Fruit fly (Drosophila melanogaster): Measurements from ENCODE around the gene CG13308.

CG13308 gene

dm6 chr3L:8767876-8768275 is 40.5 kb upstream of the CG13308 start (continued):
- peak; percentile 55; the same call in 1 of the 2 replicates for TF ChIP-seq Atf6 (GFP tag; IDR thresholded peaks at IDR 0.05)
- TF ChIP-seq CG34376 (GFP tag; optimal IDR thresholded peaks at IDR 0.05): peak; percentile 8
- TF ChIP-seq tio (GFP tag; optimal IDR thresholded peaks at IDR 0.05): peak; percentile 37
- peak; percentile 31 for TF ChIP-seq emc (GFP tag; optimal IDR thresholded peaks at IDR 0.05)
- peak; percentile 70 for TF ChIP-seq Hmr (GFP tag; optimal IDR thresholded peaks at IDR 0.05)
- peak; percentile 18 for TF ChIP-seq CG18262 (tag; optimal IDR thresholded peaks at IDR 0.05)
- peak; percentile 7 for TF ChIP-seq Oli (tag; optimal IDR thresholded peaks at IDR 0.05)
- TF ChIP-seq trh (GFP tag; optimal IDR thresholded peaks at IDR 0.05): peak; percentile 18
- TF ChIP-seq CG16779 (GFP tag; IDR thresholded peaks at IDR 0.05): no peak
- peak; percentile 12 for TF ChIP-seq CG18011 (GFP tag; optimal IDR thresholded peaks at IDR 0.05)
- TF ChIP-seq CG15011 (GFP tag; optimal IDR thresholded peaks at IDR 0.05): peak; percentile 7
- peak; percentile 24 for TF ChIP-seq CG18476 (GFP tag; optimal IDR thresholded peaks at IDR 0.05)
- peak; percentile 28 for TF ChIP-seq unpg (GFP tag; optimal IDR thresholded peaks at IDR 0.05)
- peak; percentile 46 for TF ChIP-seq CG16815 (GFP tag; optimal IDR thresholded peaks at IDR 0.05)
- TF ChIP-seq MTF-1 (GFP tag; optimal IDR thresholded peaks at IDR 0.05; ENCODE audit: borderline replicate concordance): no peak
- no peak for TF ChIP-seq CG13287 (GFP tag; IDR thresholded peaks at IDR 0.05; ENCODE audit: partially characterized antibody)
- TF ChIP-seq Hr78 (GFP tag; optimal IDR thresholded peaks at IDR 0.05): no peak
- peak; percentile 69 for TF ChIP-seq CG15269 (tag; optimal IDR thresholded peaks at IDR 0.05)
- peak; percentile 59 for TF ChIP-seq PHDP (tag; optimal IDR thresholded peaks at IDR 0.05)
- TF ChIP-seq CG10274 (GFP tag; optimal IDR thresholded peaks at IDR 0.05): peak; percentile 31
- TF ChIP-seq sens (GFP tag): peak; percentile 72
- TF ChIP-seq D19B (GFP tag; optimal IDR thresholded peaks at IDR 0.05): peak; percentile 11
- peak; percentile 21 for TF ChIP-seq CG13624 (GFP tag; optimal IDR thresholded peaks at IDR 0.05)
- TF ChIP-seq Hr51 (GFP tag; optimal IDR thresholded peaks at IDR 0.05): peak in 1 of 2 experiments; percentile 44
- TF ChIP-seq twi (tag; optimal IDR thresholded peaks at IDR 0.05): no peak
- TF ChIP-seq CG7372 (GFP tag; IDR thresholded peaks at IDR 0.05): 0 out of 2 replicates have a peak, but pooled peaks have one; percentile 10
- no peak for TF ChIP-seq ERR (GFP tag; optimal IDR thresholded peaks at IDR 0.05)
- TF ChIP-seq lmd (GFP tag; IDR thresholded peaks at IDR 0.05): peak; percentile 70
- TF ChIP-seq sob (GFP tag; IDR thresholded peaks at IDR 0.05): 0 out of 2 replicates have a peak, but pooled peaks have one; percentile 14
- peak; percentile 72 for TF ChIP-seq CG7839 (tag; optimal IDR thresholded peaks at IDR 0.05)
- TF ChIP-seq CG13296 (GFP tag; optimal IDR thresholded peaks at IDR 0.05): peak; percentile 36
- TF ChIP-seq CG8359 (GFP tag; optimal IDR thresholded peaks at IDR 0.05; ENCODE audit: borderline replicate concordance): no peak
- TF ChIP-seq CG3847 (GFP tag; IDR thresholded peaks at IDR 0.05): peak; percentile 59
- TF ChIP-seq esg (GFP tag; conservative IDR thresholded peaks at IDR 0.05): peak; percentile 40; the same call in 1 of the 2 replicates
- peak; percentile 4 for TF ChIP-seq Camta (GFP tag; optimal IDR thresholded peaks at IDR 0.05)
- TF ChIP-seq CG6854 (GFP tag; optimal IDR thresholded peaks at IDR 0.05): peak; percentile 20
- peak; percentile 70 for TF ChIP-seq row (GFP tag; IDR thresholded peaks at IDR 0.05)
- TF ChIP-seq CoRest (tag; optimal IDR thresholded peaks at IDR 0.05): peak; percentile 67
- peak; percentile 70 for TF ChIP-seq CG3281 (GFP tag; optimal IDR thresholded peaks at IDR 0.05)
- peak; percentile 62 for TF ChIP-seq CG9215 (GFP tag; IDR thresholded peaks at IDR 0.05)
- peak; percentile 42 for TF ChIP-seq her (GFP tag; optimal IDR thresholded peaks at IDR 0.05)
- TF ChIP-seq CG2120 (GFP tag; optimal IDR thresholded peaks at IDR 0.05): peak; percentile 81
- no peak for TF ChIP-seq ro (GFP tag; IDR thresholded peaks at IDR 0.05)
- TF ChIP-seq CG17361 (GFP tag; IDR thresholded peaks at IDR 0.05): peak; percentile 45; the same call in 2 of the 3 replicates
- no peak for TF ChIP-seq CG32772 (GFP tag; IDR thresholded peaks at IDR 0.05)
- peak; percentile 44 for TF ChIP-seq lab (GFP tag; optimal IDR thresholded peaks at IDR 0.05)
- TF ChIP-seq Myb (GFP tag; optimal IDR thresholded peaks at IDR 0.05): peak; percentile 52
- peak; percentile 74 for TF ChIP-seq CG8388 (GFP tag; optimal IDR thresholded peaks at IDR 0.05)
- peak; percentile 42 for TF ChIP-seq dmrt99B (tag; optimal IDR thresholded peaks at IDR 0.05)
- TF ChIP-seq CG4424 (GFP tag; optimal IDR thresholded peaks at IDR 0.05): peak; percentile 5
